Fruit fly (Drosophila melanogaster) whole organism, embryonic: ENCODE measurements around the gene ND-39.
A peak's percentile ranks its signal among the peaks of the same experiment; 100 is the strongest.

Experiments
- Atf-2 ChIP-seq: fragments of 200-800 bp; sonication (Bioruptor generic); optimal IDR thresholded peaks from 2 replicates; lab custom pipeline; 2016; ENCODE audit warnings: missing biosample characterization, missing genetic modification characterization
- CG11398 ChIP-seq: fragments of 200-800 bp; sonication (Bioruptor generic); optimal IDR thresholded peaks from 2 replicates; lab custom pipeline; 2016; ENCODE audit warnings: missing biosample characterization, missing genetic modification characterization
- CG11504 ChIP-seq: fragments of 200-800 bp; sonication (Bioruptor generic); optimal IDR thresholded peaks from 3 replicates; lab custom pipeline; 2019; ENCODE audit warnings: missing biosample characterization, mild to moderate bottlenecking, missing genetic modification characterization, moderate library complexity
- CG11723 ChIP-seq: fragments of 200-800 bp; sonication (Bioruptor generic); optimal IDR thresholded peaks from 2 replicates; lab custom pipeline; 2017; ENCODE audit warnings: missing biosample characterization, mild to moderate bottlenecking, missing genetic modification characterization
- CG14860 ChIP-seq: fragments of 200-800 bp; sonication (Bioruptor generic); IDR thresholded peaks from 3 replicates; pipeline ENCODE4 v1.3.6; 2022; ENCODE audit warnings: missing biosample characterization, missing genetic modification characterization; ENCODE audit not compliant: partially characterized antibody
- CG15073 ChIP-seq: fragments of 200-800 bp; sonication (Bioruptor generic); optimal IDR thresholded peaks from 2 replicates; lab custom pipeline; 2016; ENCODE audit warnings: missing biosample characterization, missing genetic modification characterization
- CG17186 ChIP-seq: fragments of 200-800 bp; sonication (Bioruptor generic); optimal IDR thresholded peaks from 3 replicates; lab custom pipeline; 2017; ENCODE audit warnings: missing biosample characterization, missing genetic modification reagents, missing genetic modification characterization
- CG17328 ChIP-seq: fragments of 200-800 bp; sonication (Bioruptor generic); IDR thresholded peaks from 2 replicates; pipeline ENCODE4 v1.3.6; 2022; ENCODE audit warnings: missing biosample characterization, missing genetic modification characterization
- CG17612 ChIP-seq: fragments of 200-800 bp; sonication (Bioruptor generic); IDR thresholded peaks from 2 replicates; pipeline ENCODE4 v1.3.6; 2022; ENCODE audit warnings: missing biosample characterization, missing genetic modification characterization
- CG1832 ChIP-seq: fragments of 200-800 bp; sonication (Bioruptor generic); optimal IDR thresholded peaks from 2 replicates; lab custom pipeline; 2017; ENCODE audit warnings: missing biosample characterization, mild to moderate bottlenecking, missing genetic modification characterization, inconsistent platforms
- CG31388 ChIP-seq: fragments of 200-800 bp; sonication (Bioruptor generic); optimal IDR thresholded peaks from 2 replicates; lab custom pipeline; 2016; ENCODE audit warnings: missing biosample characterization, missing genetic modification characterization
- CG33213 ChIP-seq: fragments of 200-800 bp; sonication (Bioruptor generic); optimal IDR thresholded peaks from 3 replicates; lab custom pipeline; 2016; ENCODE audit warnings: missing biosample characterization, missing genetic modification characterization
- CG4328 ChIP-seq: fragments of 200-800 bp; sonication (Bioruptor generic); optimal IDR thresholded peaks from 3 replicates; lab custom pipeline; 2017; ENCODE audit warnings: missing biosample characterization, missing genetic modification reagents, missing genetic modification characterization
- CG7357 ChIP-seq: fragments of 200-800 bp; sonication (Bioruptor generic); IDR thresholded peaks from 3 replicates; pipeline ENCODE4 v1.3.6; 2022; ENCODE audit warnings: missing biosample characterization, missing genetic modification characterization
- CG7556 ChIP-seq: fragments of 200-800 bp; sonication (Bioruptor generic); optimal IDR thresholded peaks from 2 replicates; lab custom pipeline; 2017; ENCODE audit warnings: missing biosample characterization, mild to moderate bottlenecking, missing genetic modification characterization
- CG7963 ChIP-seq: fragments of 200-800 bp; sonication (Bioruptor generic); IDR thresholded peaks from 3 replicates; pipeline ENCODE4 v1.3.6; 2022; ENCODE audit warnings: missing biosample characterization, missing genetic modification characterization; ENCODE audit not compliant: partially characterized antibody
- CG9932 ChIP-seq: fragments of 200-800 bp; sonication (Bioruptor generic); IDR thresholded peaks from 2 replicates; pipeline ENCODE4 v1.3.6; 2022; ENCODE audit warnings: missing biosample characterization, missing genetic modification characterization
- CkIIα-i1 ChIP-seq: fragments of 200-800 bp; sonication (Bioruptor generic); IDR thresholded peaks from 2 replicates; pipeline ENCODE4 v1.3.6; 2022; ENCODE audit warnings: missing biosample characterization, missing genetic modification characterization
- Dek ChIP-seq: fragments of 200-800 bp; sonication (Bioruptor generic); optimal IDR thresholded peaks from 3 replicates; lab custom pipeline; 2019; ENCODE audit warnings: missing biosample characterization, mild to moderate bottlenecking, missing genetic modification characterization, moderate library complexity
- Dp ChIP-seq: fragments of 200-800 bp; sonication (Bioruptor generic); optimal IDR thresholded peaks from 2 replicates; lab custom pipeline; 2018; ENCODE audit warnings: missing biosample characterization, mild to moderate bottlenecking, missing genetic modification characterization, moderate library complexity
- Ets65A ChIP-seq: fragments of 200-800 bp; sonication (Bioruptor generic); peaks from one replicate; lab custom pipeline; 2016; ENCODE audit warnings: missing biosample characterization, missing genetic modification characterization
- Ets97D ChIP-seq: fragments of 200-800 bp; sonication (Bioruptor generic); optimal IDR thresholded peaks from 3 replicates; lab custom pipeline; 2016; ENCODE audit warnings: missing biosample characterization, missing genetic modification characterization
- GATAe ChIP-seq: fragments of 200-800 bp; sonication (Bioruptor generic); conservative IDR thresholded peaks from 2 replicates; pipeline ENCODE4 v1.3.6; 2022; ENCODE audit warnings: missing biosample characterization, missing genetic modification characterization
- Gsc ChIP-seq: fragments of 200-800 bp; sonication (Bioruptor generic); IDR thresholded peaks from 2 replicates; pipeline ENCODE4 v1.3.6; 2022; ENCODE audit warnings: missing biosample characterization, missing genetic modification characterization
- HLH54F ChIP-seq: fragments of 200-800 bp; sonication (Bioruptor generic); optimal IDR thresholded peaks from 3 replicates; lab custom pipeline; 2016; ENCODE audit warnings: missing biosample characterization, missing genetic modification characterization
- Hmr ChIP-seq: fragments of 200-800 bp; sonication (Bioruptor generic); optimal IDR thresholded peaks from 3 replicates; lab custom pipeline; 2017; ENCODE audit warnings: mild to moderate bottlenecking, missing biosample characterization, missing genetic modification reagents, missing genetic modification characterization
- Hsf ChIP-seq: fragments of 200-800 bp; sonication (Bioruptor generic); optimal IDR thresholded peaks from 3 replicates; lab custom pipeline; 2016; ENCODE audit warnings: missing biosample characterization, missing genetic modification characterization
- Side ChIP-seq: fragments of 200-800 bp; sonication (Bioruptor generic); optimal IDR thresholded peaks from 2 replicates; lab custom pipeline; 2016; ENCODE audit warnings: missing biosample characterization, missing genetic modification characterization
- ash1 ChIP-seq: fragments of 200-800 bp; sonication (Bioruptor generic); optimal IDR thresholded peaks from 2 replicates; lab custom pipeline; 2018; ENCODE audit warnings: missing biosample characterization, mild to moderate bottlenecking, missing genetic modification characterization
- danr ChIP-seq: fragments of 200-800 bp; sonication (Bioruptor generic); IDR thresholded peaks from 2 replicates; pipeline ENCODE4 v1.3.6; 2022; ENCODE audit warnings: missing biosample characterization, missing genetic modification characterization
- fd102C ChIP-seq: fragments of 200-800 bp; sonication (Bioruptor generic); optimal IDR thresholded peaks from 2 replicates; lab custom pipeline; 2018; ENCODE audit warnings: missing biosample characterization, mild to moderate bottlenecking, missing genetic modification characterization, moderate library complexity
- grau ChIP-seq: fragments of 200-800 bp; optimal IDR thresholded peaks from 3 replicates; lab custom pipeline; 2019; ENCODE audit warnings: missing biosample characterization, mild to moderate bottlenecking, missing genetic modification characterization, moderate library complexity
- gsb-n ChIP-seq: fragments of 200-800 bp; sonication (Bioruptor generic); optimal IDR thresholded peaks from 3 replicates; lab custom pipeline; 2018; ENCODE audit warnings: missing biosample characterization, mild to moderate bottlenecking, missing genetic modification characterization
- inv ChIP-seq: fragments of 200-800 bp; sonication (Bioruptor generic); IDR thresholded peaks from 2 replicates; pipeline ENCODE4 v1.3.6; 2022; ENCODE audit warnings: missing biosample characterization, missing genetic modification characterization; ENCODE audit not compliant: partially characterized antibody
- klu ChIP-seq: fragments of 200-800 bp; sonication (Bioruptor generic); IDR thresholded peaks from 2 replicates; pipeline ENCODE4 v1.3.6; 2022; ENCODE audit warnings: missing biosample characterization, missing genetic modification characterization
- lola ChIP-seq, 3 experiments: fragments of >200 bp in 2 of 3; fragments of 200-800 bp in 1 of 3; sonication (Bioruptor generic) in 1 of 3; optimal IDR thresholded peaks; 2 replicates each; lab custom pipeline; 2017 to 2019; ENCODE audit warnings: missing biosample characterization in 3 of 3, missing genetic modification characterization in 3 of 3, mild to moderate bottlenecking in 1 of 3, moderate library complexity in 1 of 3
- pzg ChIP-seq: fragments of 200-800 bp; sonication (Bioruptor generic); optimal IDR thresholded peaks from 3 replicates; lab custom pipeline; 2018; ENCODE audit warnings: missing biosample characterization, mild to moderate bottlenecking, missing genetic modification characterization, moderate library complexity
- ro ChIP-seq: fragments of 200-800 bp; sonication (Bioruptor generic); IDR thresholded peaks from 2 replicates; pipeline ENCODE4 v1.3.6; 2022; ENCODE audit warnings: missing biosample characterization, missing genetic modification characterization
- run ChIP-seq: fragments of 200-800 bp; sonication (Bioruptor generic); optimal IDR thresholded peaks from 3 replicates; lab custom pipeline; 2018; ENCODE audit warnings: missing biosample characterization, mild to moderate bottlenecking, missing genetic modification characterization
- sd ChIP-seq: fragments of 200-800 bp; sonication (Bioruptor generic); optimal IDR thresholded peaks from 3 replicates; lab custom pipeline; 2018; ENCODE audit warnings: missing biosample characterization, mild to moderate bottlenecking, missing genetic modification characterization, moderate library complexity
- unc-4 ChIP-seq: fragments of 200-800 bp; sonication (Bioruptor generic); IDR thresholded peaks from 2 replicates; pipeline ENCODE4 v1.3.6; 2022; ENCODE audit warnings: missing biosample characterization, missing genetic modification characterization; ENCODE audit not compliant: partially characterized antibody
- unpg ChIP-seq: fragments of 200-800 bp; sonication (Bioruptor generic); optimal IDR thresholded peaks from 3 replicates; lab custom pipeline; 2018; ENCODE audit warnings: missing biosample characterization, mild to moderate bottlenecking, missing genetic modification characterization, moderate library complexity
- vvl ChIP-seq: fragments of 200-800 bp; sonication (Bioruptor generic); IDR thresholded peaks from 2 replicates; pipeline ENCODE4 v1.3.6; 2022; ENCODE audit warnings: missing biosample characterization, missing genetic modification characterization
- zen ChIP-seq: fragments of 200-800 bp; sonication (Bioruptor generic); optimal IDR thresholded peaks from 3 replicates; lab custom pipeline; 2018; ENCODE audit warnings: missing biosample characterization, mild to moderate bottlenecking, missing genetic modification characterization, moderate library complexity
- zf30C ChIP-seq: fragments of 200-800 bp; sonication (Bioruptor generic); optimal IDR thresholded peaks from 3 replicates; lab custom pipeline; 2018; ENCODE audit warnings: missing biosample characterization, mild to moderate bottlenecking, missing genetic modification characterization

Gene ND-39

dm6 chr3L:20540975-20541951 is 49.4 kb downstream of the ND-39 start (continued):
- no peak for TF ChIP-seq CG31388
- TF ChIP-seq Ets97D (GFP tag; lab: Kevin White, UChicago): peak; percentile 0
- peak; percentile 79 for TF ChIP-seq Ets65A (GFP tag; lab: Kevin White, UChicago)
- TF ChIP-seq Atf-2 (GFP tag; lab: Kevin White, UChicago): no peak
- no peak for TF ChIP-seq run
- TF ChIP-seq CG1832: no peak
- TF ChIP-seq sd (tag; lab: Kevin White, UChicago): no peak
- TF ChIP-seq Dp (GFP tag; lab: Kevin White, UChicago): peak; percentile 75
- no peak for TF ChIP-seq CG17186
- peak; percentile 23 for TF ChIP-seq pzg
- TF ChIP-seq Hsf (GFP tag; lab: Kevin White, UChicago): no peak
- no peak for TF ChIP-seq CG7556
- TF ChIP-seq Dek (tag; lab: Kevin White, UChicago): no peak
- TF ChIP-seq Side (GFP tag; lab: Kevin White, UChicago): no peak
- TF ChIP-seq CG11723: no peak
- TF ChIP-seq CG33213 (GFP tag; lab: Kevin White, UChicago): peak; percentile 3
- no peak for TF ChIP-seq vvl (GFP tag; lab: Robert Waterston, UW)
- no peak for TF ChIP-seq CG9932
- no peak for TF ChIP-seq HLH54F
- no peak for TF ChIP-seq CG15073
- no peak for TF ChIP-seq lola (GFP tag; optimal IDR thresholded peaks at IDR 0.05; lab: Kevin White, UChicago)
- no peak for TF ChIP-seq CG11398 (GFP tag; lab: Kevin White, UChicago)
- no peak for TF ChIP-seq klu (GFP tag; lab: Robert Waterston, UW)
- no peak for TF ChIP-seq Gsc (GFP tag; lab: Robert Waterston, UW)
- TF ChIP-seq CG17612 (GFP tag; lab: Robert Waterston, UW): no peak
- TF ChIP-seq CG4328 (GFP tag; lab: Kevin White, UChicago): no peak
- peak; percentile 36 for TF ChIP-seq Hmr
- TF ChIP-seq grau (tag; lab: Kevin White, UChicago): no peak
- TF ChIP-seq unpg (GFP tag; lab: Kevin White, UChicago): no peak
- peak; percentile 14 for TF ChIP-seq zen (tag; lab: Kevin White, UChicago)
- no peak for TF ChIP-seq ro (GFP tag; lab: Robert Waterston, UW)
- 0 out of 2 replicates have a peak, but pooled peaks have one; percentile 11 for TF ChIP-seq unc-4 (GFP tag; lab: Robert Waterston, UW)
- TF ChIP-seq ash1 (GFP tag; lab: Kevin White, UChicago): no peak
- 0 out of 3 replicates have a peak, but pooled peaks have one; percentile 11 for TF ChIP-seq CG7963 (GFP tag; lab: Robert Waterston, UW)
- no peak for TF ChIP-seq inv
- no peak for TF ChIP-seq GATAe (GFP tag; lab: Robert Waterston, UW)
- TF ChIP-seq CG7357 (GFP tag; lab: Robert Waterston, UW): no peak
- no peak for TF ChIP-seq zf30C (GFP tag; lab: Kevin White, UChicago)
- TF ChIP-seq danr (GFP tag; lab: Robert Waterston, UW): no peak
- no peak for TF ChIP-seq fd102C (GFP tag; lab: Kevin White, UChicago)
- TF ChIP-seq CkIIα-i1: no peak
- TF ChIP-seq CG14860 (GFP tag; lab: Robert Waterston, UW): no peak
- TF ChIP-seq CG11504 (tag; lab: Kevin White, UChicago): peak; percentile 14
- no peak for TF ChIP-seq CG17328 (GFP tag; lab: Robert Waterston, UW)
- TF ChIP-seq gsb-n (tag; lab: Kevin White, UChicago): no peak
- TF ChIP-seq, all 482 proteins: peak for 33
